Worm (Caenorhabditis elegans) whole organism, L4 larva: Measurements from ENCODE around the gene Y37D8A.19.

Source experiments
- ZK546.5 ChIP-seq, 2 experiments: sonication (generic microtip); optimal IDR thresholded peaks; 2 replicates each; lab custom pipeline; 2017; ENCODE audit warnings: missing biosample characterization in 2 of 2, missing genetic modification characterization in 2 of 2
- daf-8 ChIP-seq: fragments of 200-800 bp; sonication (Bioruptor generic); IDR thresholded peaks from 2 replicates; pipeline ENCODE4 v1.3.6; 2022; ENCODE audit warnings: missing genetic modification characterization, missing compliant biosample characterization
- hlh-11 ChIP-seq: fragments of 200-800 bp; sonication (Bioruptor generic); optimal IDR thresholded peaks from 2 replicates; lab custom pipeline; 2018; ENCODE audit warnings: mild to moderate bottlenecking, missing genetic modification characterization, missing compliant biosample characterization
- lim-7 ChIP-seq: fragments of 200-800 bp; sonication (Bioruptor generic); IDR thresholded peaks from 2 replicates; pipeline ENCODE4 v1.3.6; 2022; ENCODE audit warnings: missing genetic modification characterization, missing compliant biosample characterization
- lir-3 ChIP-seq: sonication (generic microtip); optimal IDR thresholded peaks from 2 replicates; lab custom pipeline; 2016; ENCODE audit warnings: mild to moderate bottlenecking, missing genetic modification characterization, missing compliant biosample characterization
- nhr-11 ChIP-seq: fragments of 150-350 bp; optimal IDR thresholded peaks from 2 replicates; lab custom pipeline; 2014; ENCODE audit warnings: missing biosample characterization, missing genetic modification characterization
- nhr-28 ChIP-seq: fragments of 150-350 bp; optimal IDR thresholded peaks from 2 replicates; lab custom pipeline; 2014; ENCODE audit warnings: missing biosample characterization, missing genetic modification characterization
- spr-1 ChIP-seq: sonication (generic microtip); optimal IDR thresholded peaks from 2 replicates; lab custom pipeline; 2016; ENCODE audit warnings: mild to moderate bottlenecking, missing genetic modification characterization, missing compliant biosample characterization

- no peak for TF ChIP-seq lir-3 (tag; lab: Kevin White, UChicago)
- no peak for TF ChIP-seq nhr-28 (tag; lab: Kevin White, UChicago)
- TF ChIP-seq spr-1 (tag; lab: Kevin White, UChicago) = no peak
- no peak for TF ChIP-seq nhr-11 (tag; lab: Kevin White, UChicago)
- TF ChIP-seq lim-7 = no peak
- no peak for TF ChIP-seq hlh-11 (tag; lab: Kevin White, UChicago)
- no peak for TF ChIP-seq ZK546.5 (tag; optimal IDR thresholded peaks at IDR 0.05; lab: Kevin White, UChicago)
- TF ChIP-seq daf-8 (GFP tag; lab: Robert Waterston, UW) = no peak
These were observed 11.1 kb upstream of the Y37D8A.19 start, which contains the start of gene Y37D8A.16 for ce11 chrIII:12918575-12918974.
